Worm (Caenorhabditis elegans) whole organism, late embryonic: Measurements from ENCODE around the gene F32D8.12.

ENCODE experiments used
- C08G9.2 ChIP-seq: sonication (generic microtip); optimal IDR thresholded peaks from 2 replicates; lab custom pipeline; 2016; ENCODE audit warnings: mild to moderate bottlenecking, missing genetic modification characterization, moderate library complexity, missing compliant biosample characterization
- K09A11.1 ChIP-seq: sonication (generic microtip); optimal IDR thresholded peaks from 2 replicates; lab custom pipeline; 2017; ENCODE audit warnings: antibody characterized with exemption, mild to moderate bottlenecking, missing genetic modification characterization, missing compliant biosample characterization; ENCODE audit not compliant: insufficient read depth
- ceh-18 ChIP-seq: sonication (generic microtip); optimal IDR thresholded peaks from 2 replicates; lab custom pipeline; 2016; ENCODE audit warnings: missing genetic modification characterization, missing compliant biosample characterization
- ceh-19 ChIP-seq: fragments of 200-800 bp; sonication (Bioruptor generic); optimal IDR thresholded peaks from 2 replicates; lab custom pipeline; 2018; ENCODE audit warnings: mild to moderate bottlenecking, missing genetic modification characterization, missing compliant biosample characterization
- ceh-2 ChIP-seq: sonication (generic microtip); optimal IDR thresholded peaks from 2 replicates; lab custom pipeline; 2016; ENCODE audit warnings: missing genotype, missing genetic modification characterization, missing compliant biosample characterization
- ceh-22 ChIP-seq: sonication (generic microtip); optimal IDR thresholded peaks from 2 replicates; lab custom pipeline; 2017; ENCODE audit warnings: missing biosample characterization, missing genetic modification characterization
- ceh-24 ChIP-seq: sonication (generic microtip); optimal IDR thresholded peaks from 2 replicates; lab custom pipeline; 2016; ENCODE audit warnings: mild to moderate bottlenecking, missing genetic modification characterization, missing compliant biosample characterization
- ceh-31 ChIP-seq: sonication (generic microtip); optimal IDR thresholded peaks from 2 replicates; lab custom pipeline; 2016; ENCODE audit warnings: missing genetic modification characterization, missing compliant biosample characterization
- ceh-45 ChIP-seq: fragments of 200-800 bp; sonication (Bioruptor generic); IDR thresholded peaks from 2 replicates; pipeline ENCODE4 v1.3.6; 2022; ENCODE audit warnings: missing genetic modification reagents, missing genetic modification characterization, missing compliant biosample characterization
- ceh-48 ChIP-seq: sonication (generic microtip); optimal IDR thresholded peaks from 2 replicates; lab custom pipeline; 2016; ENCODE audit warnings: missing genetic modification characterization, inconsistent platforms, missing compliant biosample characterization
- dve-1 ChIP-seq: sonication (generic microtip); optimal IDR thresholded peaks from 2 replicates; lab custom pipeline; 2017; ENCODE audit warnings: antibody characterized with exemption, mild to moderate bottlenecking, missing genetic modification characterization, missing compliant biosample characterization
- elt-4 ChIP-seq: sonication (generic microtip); optimal IDR thresholded peaks from 2 replicates; lab custom pipeline; 2016; ENCODE audit warnings: missing genetic modification characterization, missing compliant biosample characterization
- ets-4 ChIP-seq: sonication (generic microtip); optimal IDR thresholded peaks from 2 replicates; lab custom pipeline; 2016; ENCODE audit warnings: missing genetic modification characterization, missing compliant biosample characterization
- eyg-1 ChIP-seq: sonication (generic microtip); optimal IDR thresholded peaks from 2 replicates; lab custom pipeline; 2016; ENCODE audit warnings: missing genotype, missing genetic modification characterization, missing compliant biosample characterization
- fax-1 ChIP-seq: sonication (generic microtip); optimal IDR thresholded peaks from 2 replicates; lab custom pipeline; 2016; ENCODE audit warnings: missing genotype, missing genetic modification characterization, missing compliant biosample characterization
- fkh-6 ChIP-seq: sonication (generic microtip); optimal IDR thresholded peaks from 2 replicates; lab custom pipeline; 2016; ENCODE audit warnings: missing genetic modification characterization, missing compliant biosample characterization
- gmeb-2 ChIP-seq: sonication (generic microtip); optimal IDR thresholded peaks from 2 replicates; lab custom pipeline; 2016; ENCODE audit warnings: missing genetic modification characterization, inconsistent platforms, missing compliant biosample characterization
- hlh-15 ChIP-seq: sonication (generic microtip); optimal IDR thresholded peaks from 2 replicates; lab custom pipeline; 2016; ENCODE audit warnings: missing genetic modification characterization, missing compliant biosample characterization
- hlh-30 ChIP-seq: sonication (generic microtip); optimal IDR thresholded peaks from 2 replicates; lab custom pipeline; 2017; ENCODE audit warnings: antibody characterized with exemption, missing genetic modification characterization, missing compliant biosample characterization; ENCODE audit not compliant: insufficient read depth
- lim-6 ChIP-seq: sonication (generic microtip); optimal IDR thresholded peaks from 2 replicates; lab custom pipeline; 2016; ENCODE audit warnings: missing genetic modification characterization, missing compliant biosample characterization
- madf-2 ChIP-seq: sonication (generic microtip); optimal IDR thresholded peaks from 2 replicates; lab custom pipeline; 2017; ENCODE audit warnings: missing genetic modification characterization, missing compliant biosample characterization
- nfya-1 ChIP-seq: sonication (generic microtip); optimal IDR thresholded peaks from 2 replicates; lab custom pipeline; 2017; ENCODE audit warnings: missing genetic modification characterization, mild to moderate bottlenecking, missing compliant biosample characterization, antibody characterized with exemption, moderate library complexity
- nhr-11 ChIP-seq: fragments of 150-350 bp; optimal IDR thresholded peaks from 2 replicates; lab custom pipeline; 2014; ENCODE audit warnings: missing biosample characterization, missing genetic modification characterization
- nhr-232 ChIP-seq: sonication (generic microtip); optimal IDR thresholded peaks from 2 replicates; lab custom pipeline; 2016; ENCODE audit warnings: missing genetic modification characterization, missing compliant biosample characterization
- odd-2 ChIP-seq: sonication (generic microtip); optimal IDR thresholded peaks from 2 replicates; lab custom pipeline; 2017; ENCODE audit warnings: antibody characterized with exemption, mild to moderate bottlenecking, missing genetic modification characterization, missing compliant biosample characterization
- pag-3 ChIP-seq: sonication (generic microtip); optimal IDR thresholded peaks from 2 replicates; lab custom pipeline; 2016; ENCODE audit warnings: missing compliant biosample characterization, missing genetic modification characterization, borderline replicate concordance
- pat-9 ChIP-seq: fragments of 200-800 bp; sonication (Bioruptor generic); optimal IDR thresholded peaks from 2 replicates; lab custom pipeline; 2018; ENCODE audit warnings: mild to moderate bottlenecking, missing genetic modification characterization, moderate library complexity, missing compliant biosample characterization
- pax-1 ChIP-seq: fragments of 150-350 bp; optimal IDR thresholded peaks from 2 replicates; lab custom pipeline; 2014; ENCODE audit warnings: missing biosample characterization, missing genetic modification characterization
- pha-2 ChIP-seq: sonication (generic microtip); optimal IDR thresholded peaks from 2 replicates; lab custom pipeline; 2017; ENCODE audit warnings: mild to moderate bottlenecking, missing genetic modification characterization, missing compliant biosample characterization
- pros-1 ChIP-seq: fragments of 150-350 bp; optimal IDR thresholded peaks from 2 replicates; lab custom pipeline; 2014; ENCODE audit warnings: missing biosample characterization, missing genetic modification reagents, missing genetic modification characterization
- rnt-1 ChIP-seq: sonication (generic microtip); optimal IDR thresholded peaks from 2 replicates; lab custom pipeline; 2016; ENCODE audit warnings: missing genetic modification characterization, missing compliant biosample characterization
- syd-9 ChIP-seq: sonication (generic microtip); optimal IDR thresholded peaks from 2 replicates; lab custom pipeline; 2016; ENCODE audit warnings: mild to moderate bottlenecking, missing genetic modification characterization, moderate library complexity, missing compliant biosample characterization
- unc-42 ChIP-seq: sonication (generic microtip); optimal IDR thresholded peaks from 2 replicates; lab custom pipeline; 2016; ENCODE audit warnings: missing genotype, missing genetic modification characterization, missing compliant biosample characterization
- ztf-16 ChIP-seq: sonication (generic microtip); optimal IDR thresholded peaks from 2 replicates; lab custom pipeline; 2017; ENCODE audit warnings: missing genetic modification characterization, missing compliant biosample characterization

Gene F32D8.12

ce11 chrV:10915922-10916321 lies 25.1 kb upstream of the F32D8.12 start:
- TF ChIP-seq syd-9 (tag; lab: Kevin White, UChicago) = no peak
- TF ChIP-seq pat-9 = no peak
- no peak for TF ChIP-seq fkh-6 (tag; lab: Kevin White, UChicago)
- no peak for TF ChIP-seq pros-1 (tag; lab: Kevin White, UChicago)
- TF ChIP-seq nhr-11 (tag; lab: Kevin White, UChicago) = no peak
- no peak for TF ChIP-seq ets-4 (tag; lab: Kevin White, UChicago)
- peak; percentile 2 for TF ChIP-seq ceh-18 (tag; lab: Kevin White, UChicago)

ce11 chrV:10909959-10910358 lies 19.1 kb upstream of the F32D8.12 start:
- TF ChIP-seq pha-2 (no peak), ceh-45 (GFP tag; lab: Robert Waterston, UW) (no peak), eyg-1 (tag; lab: Kevin White, UChicago) (no peak), nhr-232 (tag; lab: Kevin White, UChicago) (no peak)

ce11 chrV:10909071-10909470 lies 18.2 kb upstream of the F32D8.12 start, which contains the start of gene zzz-1:
Gene zzz-1 (minus strand): TSS chrV:10909171.
- TF ChIP-seq hlh-15 (tag; lab: Kevin White, UChicago) (no peak), nhr-232 (tag; lab: Kevin White, UChicago) (no peak), pax-1 (tag; lab: Kevin White, UChicago) (no peak), elt-4 (no peak), nhr-11 (tag; lab: Kevin White, UChicago) (no peak), K09A11.1 (tag; lab: Kevin White, UChicago) (no peak), rnt-1 (tag; lab: Kevin White, UChicago) (no peak), ceh-22 (tag; lab: Kevin White, UChicago) (no peak), ceh-24 (no peak), ceh-18 (tag; lab: Kevin White, UChicago) (no peak), ztf-16 (tag; lab: Kevin White, UChicago) (no peak), odd-2 (tag; lab: Kevin White, UChicago) (no peak), syd-9 (tag; lab: Kevin White, UChicago) (no peak), ceh-2 (tag; lab: Kevin White, UChicago) (no peak), ceh-19 (GFP tag; lab: Kevin White, UChicago) (no peak), madf-2 (tag; lab: Kevin White, UChicago) (no peak), fax-1 (tag; lab: Kevin White, UChicago) (no peak), pha-2 (no peak)

ce11 chrV:10904795-10905194 lies 14.0 kb upstream of the F32D8.12 start:
- TF ChIP-seq ceh-48 (tag; lab: Kevin White, UChicago) (peak; percentile 18), lim-6 (tag; lab: Kevin White, UChicago) (no peak), pag-3 (no peak), dve-1 (tag; lab: Kevin White, UChicago) (no peak), gmeb-2 (tag; lab: Kevin White, UChicago) (no peak), nfya-1 (no peak), ceh-31 (tag; lab: Kevin White, UChicago) (peak; percentile 9), K09A11.1 (tag; lab: Kevin White, UChicago) (no peak), C08G9.2 (no peak), unc-42 (peak; percentile 58), hlh-30 (tag; lab: Kevin White, UChicago) (no peak)

- peak; percentile 23 for TF ChIP-seq unc-42
- no peak for TF ChIP-seq pat-9
Observed at ce11 chrV:10903748-10904147, 12.9 kb upstream of the F32D8.12 start, which contains the start of gene F32D8.15. Gene F32D8.15 (plus strand): TSS chrV:10904048.
